Worm (Caenorhabditis elegans) whole organism, L2 larva: ENCODE data around the gene str-66.

Experiments used
- C34F6.9 ChIP-seq: fragments of 150-350 bp; optimal IDR thresholded peaks from 2 replicates; lab custom pipeline; 2014; ENCODE audit warnings: missing biosample characterization, missing genetic modification characterization
- F13H6.1 ChIP-seq: sonication (generic microtip); optimal IDR thresholded peaks from 2 replicates; lab custom pipeline; 2016; ENCODE audit warnings: missing genetic modification characterization, missing compliant biosample characterization
- R02D3.7 ChIP-seq: fragments of 150-350 bp; optimal IDR thresholded peaks from 2 replicates; lab custom pipeline; 2014; ENCODE audit warnings: missing biosample characterization, missing genetic modification characterization
- Y55F3AM.14 ChIP-seq: fragments of 200-800 bp; sonication (Bioruptor generic); optimal IDR thresholded peaks from 2 replicates; lab custom pipeline; 2018; ENCODE audit warnings: mild to moderate bottlenecking, missing genetic modification characterization, missing compliant biosample characterization
- ZK546.5 ChIP-seq: sonication (generic microtip); optimal IDR thresholded peaks from 2 replicates; lab custom pipeline; 2017; ENCODE audit warnings: missing biosample characterization, missing genetic modification characterization
- alr-1 ChIP-seq: fragments of 150-350 bp; optimal IDR thresholded peaks from 2 replicates; lab custom pipeline; 2014; ENCODE audit warnings: missing biosample characterization, missing genetic modification characterization
- aly-2 ChIP-seq: fragments of 150-350 bp; optimal IDR thresholded peaks from 2 replicates; lab custom pipeline; 2014; ENCODE audit warnings: missing biosample characterization, missing genetic modification characterization
- ama-1 ChIP-seq: fragments of 150-350 bp; optimal IDR thresholded peaks from 2 replicates; lab custom pipeline; 2018; ENCODE audit warnings: inconsistent platforms
- ceh-16 ChIP-seq: fragments of 150-350 bp; optimal IDR thresholded peaks from 2 replicates; lab custom pipeline; 2014; ENCODE audit warnings: missing biosample characterization, missing genetic modification characterization
- ceh-82 ChIP-seq: fragments of 150-350 bp; optimal IDR thresholded peaks from 2 replicates; lab custom pipeline; 2014; ENCODE audit warnings: missing biosample characterization, missing genetic modification characterization
- dmd-4 ChIP-seq: sonication (generic microtip); optimal IDR thresholded peaks from 2 replicates; lab custom pipeline; 2017; ENCODE audit warnings: missing biosample characterization, missing genetic modification characterization
- egl-27 ChIP-seq: sonication (generic microtip); optimal IDR thresholded peaks from 3 replicates; lab custom pipeline; 2017; ENCODE audit warnings: missing biosample characterization, missing genetic modification reagents, missing genetic modification characterization
- elt-1 ChIP-seq: fragments of 150-350 bp; optimal IDR thresholded peaks from 2 replicates; lab custom pipeline; 2014; ENCODE audit warnings: missing biosample characterization, missing genetic modification characterization
- elt-3 ChIP-seq: sonication (generic microtip); optimal IDR thresholded peaks from 2 replicates; lab custom pipeline; 2017; ENCODE audit warnings: missing biosample characterization, missing genetic modification characterization
- fos-1 ChIP-seq: fragments of 150-350 bp; optimal IDR thresholded peaks from 2 replicates; lab custom pipeline; 2014; ENCODE audit warnings: missing biosample characterization, missing genetic modification characterization
- gmeb-1 ChIP-seq: fragments of 150-350 bp; optimal IDR thresholded peaks from 2 replicates; lab custom pipeline; 2014; ENCODE audit warnings: missing biosample characterization, missing genetic modification characterization
- lin-11 ChIP-seq: fragments of 150-350 bp; sonication (generic microtip); optimal IDR thresholded peaks from 2 replicates; lab custom pipeline; 2014; ENCODE audit warnings: missing biosample characterization, missing genetic modification characterization, inconsistent platforms, mixed read lengths
- lin-13 ChIP-seq: fragments of 150-350 bp; optimal IDR thresholded peaks from 2 replicates; lab custom pipeline; 2014; ENCODE audit warnings: missing biosample characterization, missing genetic modification reagents, missing genetic modification characterization
- lsy-2 ChIP-seq, 2 experiments: fragments of 150-350 bp in 1 of 2; sonication (generic microtip) in 1 of 2; optimal IDR thresholded peaks; 2 replicates each; lab custom pipeline; 2014 to 2017; ENCODE audit warnings: missing biosample characterization in 2 of 2, missing genetic modification characterization in 2 of 2
- mab-5 ChIP-seq: fragments of 150-350 bp; optimal IDR thresholded peaks from 2 replicates; lab custom pipeline; 2014; ENCODE audit warnings: missing biosample characterization, missing genetic modification characterization
- mbf-1 ChIP-seq: sonication (generic microtip); optimal IDR thresholded peaks from 2 replicates; lab custom pipeline; 2017; ENCODE audit warnings: missing biosample characterization, missing genetic modification characterization
- nhr-10 ChIP-seq: sonication (generic microtip); optimal IDR thresholded peaks from 2 replicates; lab custom pipeline; 2017; ENCODE audit warnings: missing biosample characterization, missing genetic modification characterization
- nhr-11 ChIP-seq: fragments of 150-350 bp; optimal IDR thresholded peaks from 2 replicates; lab custom pipeline; 2014; ENCODE audit warnings: missing biosample characterization, missing genetic modification characterization
- nhr-12 ChIP-seq: fragments of 150-350 bp; optimal IDR thresholded peaks from 2 replicates; lab custom pipeline; 2014; ENCODE audit warnings: missing biosample characterization, missing genetic modification characterization
- nhr-129 ChIP-seq: fragments of 150-350 bp; optimal IDR thresholded peaks from 2 replicates; lab custom pipeline; 2014; ENCODE audit warnings: missing biosample characterization, missing genetic modification characterization
- nhr-21 ChIP-seq: fragments of 150-350 bp; optimal IDR thresholded peaks from 2 replicates; lab custom pipeline; 2014; ENCODE audit warnings: missing biosample characterization, missing genetic modification characterization
- nhr-237 ChIP-seq: fragments of 150-350 bp; optimal IDR thresholded peaks from 2 replicates; lab custom pipeline; 2014; ENCODE audit warnings: missing biosample characterization, missing genetic modification characterization
- nhr-77 ChIP-seq: fragments of 150-350 bp; optimal IDR thresholded peaks from 2 replicates; lab custom pipeline; 2014; ENCODE audit warnings: missing biosample characterization, missing genetic modification characterization
- peb-1 ChIP-seq: fragments of 150-350 bp; optimal IDR thresholded peaks from 2 replicates; lab custom pipeline; 2014; ENCODE audit warnings: missing biosample characterization, missing genetic modification characterization
- sem-4 ChIP-seq: fragments of 150-350 bp; optimal IDR thresholded peaks from 2 replicates; lab custom pipeline; 2014; ENCODE audit warnings: missing biosample characterization, missing genetic modification reagents, missing genetic modification characterization
- skn-1 ChIP-seq: sonication (generic microtip); optimal IDR thresholded peaks from 2 replicates; lab custom pipeline; 2017; ENCODE audit warnings: missing biosample characterization, missing genetic modification characterization
- sma-3 ChIP-seq: sonication (generic microtip); optimal IDR thresholded peaks from 2 replicates; lab custom pipeline; 2016; ENCODE audit warnings: missing genetic modification reagents, missing genetic modification characterization, missing compliant biosample characterization
- snpc-4 ChIP-seq: fragments of 150-350 bp; optimal IDR thresholded peaks from 2 replicates; lab custom pipeline; 2014; ENCODE audit warnings: missing biosample characterization, missing genetic modification characterization
- unc-55 ChIP-seq: fragments of 150-350 bp; sonication (generic microtip); optimal IDR thresholded peaks from 3 replicates; lab custom pipeline; 2014; ENCODE audit warnings: missing biosample characterization, missing genetic modification reagents, missing genetic modification characterization
- unc-62 ChIP-seq: fragments of 150-350 bp; optimal IDR thresholded peaks from 2 replicates; lab custom pipeline; 2014; ENCODE audit warnings: missing biosample characterization, missing genetic modification reagents, missing genetic modification characterization
- zag-1 ChIP-seq: fragments of 150-350 bp; optimal IDR thresholded peaks from 2 replicates; lab custom pipeline; 2014; ENCODE audit warnings: missing biosample characterization, missing genetic modification characterization
- ztf-1 ChIP-seq: fragments of 200-800 bp; sonication (Bioruptor generic); conservative IDR thresholded peaks from 2 replicates; pipeline ENCODE4 v1.3.6; 2022; ENCODE audit warnings: missing genetic modification characterization, missing compliant biosample characterization
- ztf-11 ChIP-seq: sonication (generic microtip); optimal IDR thresholded peaks from 2 replicates; lab custom pipeline; 2017; ENCODE audit warnings: missing biosample characterization, missing genetic modification characterization
- ztf-4 ChIP-seq: fragments of 150-350 bp; optimal IDR thresholded peaks from 2 replicates; lab custom pipeline; 2014; ENCODE audit warnings: missing biosample characterization, missing genetic modification characterization

Gene str-66

ce11 chrV:3086260-3086659 is 17.8 kb downstream of the str-66 start, which contains the start of gene srt-8:
TSS of gene srt-8 (plus strand) at chrV:3086560.
- TF ChIP-seq gmeb-1 (no peak), zag-1 (no peak), nhr-12 (tag; lab: Kevin White, UChicago) (no peak), F13H6.1 (tag; lab: Kevin White, UChicago) (no peak), alr-1 (tag; lab: Kevin White, UChicago) (no peak)

- TF ChIP-seq nhr-237 (tag; lab: Kevin White, UChicago) (no peak), nhr-12 (tag; lab: Kevin White, UChicago) (no peak), unc-62 (GFP tag; lab: Kevin White, UChicago) (no peak), nhr-77 (tag; lab: Kevin White, UChicago) (no peak), egl-27 (tag; lab: Kevin White, UChicago) (no peak), R02D3.7 (tag; lab: Kevin White, UChicago) (no peak), mab-5 (tag; lab: Kevin White, UChicago) (no peak), dmd-4 (tag; lab: Kevin White, UChicago) (no peak), ztf-11 (no peak), peb-1 (no peak), C34F6.9 (tag; lab: Kevin White, UChicago) (no peak), nhr-11 (no peak), lsy-2 (tag; optimal IDR thresholded peaks at IDR 0.05; lab: Kevin White, UChicago) (no peak), sma-3 (GFP tag; lab: Kevin White, UChicago) (no peak), elt-3 (tag; lab: Kevin White, UChicago) (no peak), zag-1 (no peak)
Observed at ce11 chrV:3081471-3081870, 22.6 kb downstream of the str-66 start, which contains the start of gene srt-7. TSS of gene srt-7 (plus strand) at chrV:3081771.

ce11 chrV:3080792-3081191 is 23.2 kb downstream of the str-66 start, which contains the start of gene srt-5:
TSS of gene srt-5 (minus strand) at chrV:3080892.
- TF ChIP-seq sem-4 (tag; lab: Kevin White, UChicago) (no peak), ztf-11 (no peak), ceh-16 (tag; lab: Kevin White, UChicago) (no peak), nhr-21 (no peak), skn-1 (no peak), dmd-4 (tag; lab: Kevin White, UChicago) (no peak), nhr-10 (no peak), gmeb-1 (no peak), nhr-11 (no peak), unc-62 (GFP tag; lab: Kevin White, UChicago) (no peak), ZK546.5 (tag; lab: Kevin White, UChicago) (no peak), Y55F3AM.14 (GFP tag; lab: Kevin White, UChicago) (no peak), C34F6.9 (tag; lab: Kevin White, UChicago) (no peak), ztf-1 (GFP tag; lab: Robert Waterston, UW) (no peak), fos-1 (no peak)

ce11 chrV:3071548-3071947 is 32.5 kb downstream of the str-66 start, which contains the start of gene C50H11.13:
TSS of gene C50H11.13 (minus strand) at chrV:3071648.
- TF ChIP-seq ztf-4: no peak
- no peak for TF ChIP-seq sem-4 (tag; lab: Kevin White, UChicago)
- no peak for TF ChIP-seq lin-11
- TF ChIP-seq C34F6.9 (tag; lab: Kevin White, UChicago): no peak
- TF ChIP-seq snpc-4 (tag; lab: Kevin White, UChicago): no peak
- TF ChIP-seq ama-1 (lab: Kevin White, UChicago): no peak
- TF ChIP-seq fos-1: no peak
- no peak for TF ChIP-seq dmd-4 (tag; lab: Kevin White, UChicago)
- TF ChIP-seq aly-2: no peak
- no peak for TF ChIP-seq ceh-82 (tag; lab: Kevin White, UChicago)
- TF ChIP-seq gmeb-1: no peak
- TF ChIP-seq unc-55 (GFP tag; lab: Kevin White, UChicago): no peak
- TF ChIP-seq mbf-1 (tag; lab: Kevin White, UChicago): no peak
- TF ChIP-seq ZK546.5 (tag; lab: Kevin White, UChicago): no peak
- TF ChIP-seq lin-13 (GFP tag; lab: Kevin White, UChicago): no peak
- TF ChIP-seq skn-1: no peak
- TF ChIP-seq elt-1 (tag; lab: Kevin White, UChicago): no peak
- TF ChIP-seq nhr-11: no peak
- TF ChIP-seq nhr-129 (tag; lab: Kevin White, UChicago): no peak
